Fruit fly (Drosophila melanogaster) whole organism, embryonic: Measurements from ENCODE around the gene CG44158.
A peak's percentile ranks its signal among the peaks of the same experiment; 100 is the strongest.

ENCODE experiments used
- Antp ChIP-seq: fragments of 200-800 bp; sonication (Bioruptor generic); optimal IDR thresholded peaks from 3 replicates; lab custom pipeline; 2016; ENCODE audit warnings: missing biosample characterization, missing genetic modification characterization
- CG10431 ChIP-seq: fragments of 200-800 bp; sonication (Bioruptor generic); optimal IDR thresholded peaks from 3 replicates; lab custom pipeline; 2018; ENCODE audit warnings: missing biosample characterization, mild to moderate bottlenecking, missing genetic modification characterization
- CG11560 ChIP-seq: fragments of 200-800 bp; sonication (Bioruptor generic); IDR thresholded peaks from 3 replicates; pipeline ENCODE4 v1.3.6; 2022; ENCODE audit warnings: missing biosample characterization, missing genetic modification characterization
- CG12071 ChIP-seq: fragments of 200-800 bp; sonication (Bioruptor generic); optimal IDR thresholded peaks from 3 replicates; lab custom pipeline; 2018; ENCODE audit warnings: missing biosample characterization, mild to moderate bottlenecking, missing genetic modification characterization
- CG12219 ChIP-seq: fragments of 200-800 bp; sonication (Bioruptor generic); optimal IDR thresholded peaks from 3 replicates; lab custom pipeline; 2018; ENCODE audit warnings: missing biosample characterization, mild to moderate bottlenecking, missing genetic modification characterization
- CG12299 ChIP-seq: fragments of 200-800 bp; sonication (Bioruptor generic); optimal IDR thresholded peaks from 2 replicates; lab custom pipeline; 2018; ENCODE audit warnings: missing biosample characterization, mild to moderate bottlenecking, missing genetic modification characterization
- CG14667 ChIP-seq: fragments of 200-800 bp; sonication (Bioruptor generic); IDR thresholded peaks from 2 replicates; pipeline ENCODE4 v1.3.6; 2022; ENCODE audit warnings: missing biosample characterization, missing genetic modification characterization
- CG15601 ChIP-seq: fragments of 200-800 bp; sonication (Bioruptor generic); optimal IDR thresholded peaks from 3 replicates; lab custom pipeline; 2019; ENCODE audit warnings: missing biosample characterization, mild to moderate bottlenecking, missing genetic modification characterization, moderate library complexity
- CG16779 ChIP-seq: fragments of 200-800 bp; sonication (Bioruptor generic); IDR thresholded peaks from 2 replicates; pipeline ENCODE4 v1.3.6; 2022; ENCODE audit warnings: missing biosample characterization, missing genetic modification characterization
- CG16813 ChIP-seq: fragments of 200-800 bp; sonication (Bioruptor generic); IDR thresholded peaks from 3 replicates; pipeline ENCODE4 v1.3.6; 2022; ENCODE audit warnings: missing biosample characterization, missing genetic modification characterization; ENCODE audit not compliant: partially characterized antibody
- CG16815 ChIP-seq: fragments of 200-800 bp; sonication (Bioruptor generic); optimal IDR thresholded peaks from 3 replicates; lab custom pipeline; 2017; ENCODE audit warnings: missing biosample characterization, mild to moderate bottlenecking, missing genetic modification characterization
- CG17912 ChIP-seq: fragments of 200-800 bp; sonication (Bioruptor generic); optimal IDR thresholded peaks from 2 replicates; lab custom pipeline; 2018; ENCODE audit warnings: missing biosample characterization, mild to moderate bottlenecking, missing genetic modification characterization
- CG1792 ChIP-seq: fragments of 200-800 bp; sonication (Bioruptor generic); optimal IDR thresholded peaks from 2 replicates; lab custom pipeline; 2016; ENCODE audit warnings: missing biosample characterization, missing genetic modification characterization
- CG18619 ChIP-seq: fragments of 200-800 bp; sonication (Bioruptor generic); optimal IDR thresholded peaks from 3 replicates; lab custom pipeline; 2017; ENCODE audit warnings: missing biosample characterization, mild to moderate bottlenecking, missing genetic modification characterization
- CG31224 ChIP-seq: fragments of 200-800 bp; sonication (Bioruptor generic); IDR thresholded peaks from 2 replicates; pipeline ENCODE4 v1.3.6; 2022; ENCODE audit warnings: missing biosample characterization, missing genetic modification characterization
- CG31388 ChIP-seq: fragments of 200-800 bp; sonication (Bioruptor generic); optimal IDR thresholded peaks from 2 replicates; lab custom pipeline; 2016; ENCODE audit warnings: missing biosample characterization, missing genetic modification characterization
- CG3163 ChIP-seq: fragments of 200-800 bp; sonication (Bioruptor generic); optimal IDR thresholded peaks from 3 replicates; lab custom pipeline; 2016; ENCODE audit warnings: missing biosample characterization, missing genetic modification characterization
- CG34224 ChIP-seq: fragments of 200-800 bp; sonication (Bioruptor generic); IDR thresholded peaks from 3 replicates; pipeline ENCODE4 v1.3.6; 2022; ENCODE audit warnings: missing biosample characterization, missing genetic modification characterization; ENCODE audit not compliant: partially characterized antibody
- CG3838 ChIP-seq: fragments of 200-800 bp; sonication (Bioruptor generic); optimal IDR thresholded peaks from 3 replicates; lab custom pipeline; 2016; ENCODE audit warnings: missing biosample characterization, missing genetic modification characterization
- CG4282 ChIP-seq: fragments of 200-800 bp; sonication (Bioruptor generic); optimal IDR thresholded peaks from 2 replicates; lab custom pipeline; 2016; ENCODE audit warnings: missing biosample characterization, missing genetic modification characterization
- CG4328 ChIP-seq: fragments of 200-800 bp; sonication (Bioruptor generic); optimal IDR thresholded peaks from 3 replicates; lab custom pipeline; 2017; ENCODE audit warnings: missing biosample characterization, missing genetic modification reagents, missing genetic modification characterization
- CG4730 ChIP-seq: fragments of 200-800 bp; sonication (Bioruptor generic); IDR thresholded peaks from 2 replicates; pipeline ENCODE4 v1.3.6; 2022; ENCODE audit warnings: missing biosample characterization, missing genetic modification characterization
- CG5180 ChIP-seq: fragments of 200-800 bp; sonication (Bioruptor generic); optimal IDR thresholded peaks from 3 replicates; lab custom pipeline; 2017; ENCODE audit warnings: missing biosample characterization, missing genetic modification characterization, mild to moderate bottlenecking, moderate library complexity, missing genetic modification reagents
- CG6765 ChIP-seq: fragments of 200-800 bp; sonication (Bioruptor generic); optimal IDR thresholded peaks from 3 replicates; lab custom pipeline; 2017; ENCODE audit warnings: missing biosample characterization, mild to moderate bottlenecking, missing genetic modification characterization
- CG7786 ChIP-seq: fragments of 200-800 bp; sonication (Bioruptor generic); optimal IDR thresholded peaks from 2 replicates; lab custom pipeline; 2016; ENCODE audit warnings: missing biosample characterization, missing genetic modification characterization
- Dad ChIP-seq: fragments of 200-800 bp; sonication (Bioruptor generic); optimal IDR thresholded peaks from 3 replicates; lab custom pipeline; 2016; ENCODE audit warnings: missing biosample characterization, missing genetic modification characterization
- Deaf1 ChIP-seq: fragments of 200-800 bp; optimal IDR thresholded peaks from 3 replicates; lab custom pipeline; 2019; ENCODE audit warnings: missing biosample characterization, mild to moderate bottlenecking, missing genetic modification characterization, moderate library complexity
- ERR ChIP-seq: fragments of 200-800 bp; sonication (Bioruptor generic); optimal IDR thresholded peaks from 2 replicates; lab custom pipeline; 2016; ENCODE audit warnings: missing biosample characterization, missing genetic modification characterization
- GATAe ChIP-seq: fragments of 200-800 bp; sonication (Bioruptor generic); conservative IDR thresholded peaks from 2 replicates; pipeline ENCODE4 v1.3.6; 2022; ENCODE audit warnings: missing biosample characterization, missing genetic modification characterization
- Gsc ChIP-seq: fragments of 200-800 bp; sonication (Bioruptor generic); IDR thresholded peaks from 2 replicates; pipeline ENCODE4 v1.3.6; 2022; ENCODE audit warnings: missing biosample characterization, missing genetic modification characterization
- NFAT ChIP-seq: fragments of 200-800 bp; sonication (Bioruptor generic); IDR thresholded peaks from 2 replicates; pipeline ENCODE4 v1.3.6; 2022; ENCODE audit warnings: missing biosample characterization, missing genetic modification characterization
- Nf-YA ChIP-seq: fragments of 200-800 bp; sonication (Bioruptor generic); IDR thresholded peaks from 2 replicates; pipeline ENCODE4 v1.3.6; 2022; ENCODE audit warnings: missing biosample characterization, missing genetic modification characterization
- PHDP ChIP-seq: fragments of 200-800 bp; sonication (Bioruptor generic); optimal IDR thresholded peaks from 3 replicates; lab custom pipeline; 2018; ENCODE audit warnings: missing biosample characterization, mild to moderate bottlenecking, missing genetic modification characterization, moderate library complexity
- Ravus ChIP-seq: fragments of 200-800 bp; sonication (Bioruptor generic); IDR thresholded peaks from 2 replicates; pipeline ENCODE4 v1.3.6; 2022; ENCODE audit warnings: missing biosample characterization, missing genetic modification characterization
- bcd ChIP-seq: fragments of 200-800 bp; sonication (Bioruptor generic); optimal IDR thresholded peaks from 2 replicates; lab custom pipeline; 2017; ENCODE audit warnings: missing biosample characterization, mild to moderate bottlenecking, missing genetic modification characterization
- cato ChIP-seq: fragments of 200-800 bp; sonication (Bioruptor generic); optimal IDR thresholded peaks from 2 replicates; lab custom pipeline; 2016; ENCODE audit warnings: missing biosample characterization, missing genetic modification characterization, borderline replicate concordance
- dmrt11E ChIP-seq: fragments of 200-800 bp; sonication (Bioruptor generic); optimal IDR thresholded peaks from 3 replicates; lab custom pipeline; 2018; ENCODE audit warnings: missing biosample characterization, mild to moderate bottlenecking, missing genetic modification characterization, moderate library complexity
- ems ChIP-seq: fragments of 200-800 bp; sonication (Bioruptor generic); optimal IDR thresholded peaks from 3 replicates; lab custom pipeline; 2016; ENCODE audit warnings: missing biosample characterization, missing genetic modification characterization
- gfzf ChIP-seq: fragments of 200-800 bp; sonication (Bioruptor generic); optimal IDR thresholded peaks from 2 replicates; lab custom pipeline; 2016; ENCODE audit warnings: missing biosample characterization, mild to moderate bottlenecking, missing genetic modification characterization, moderate library complexity
- hbn ChIP-seq: fragments of 200-800 bp; sonication (Bioruptor generic); IDR thresholded peaks from 2 replicates; pipeline ENCODE4 v1.3.6; 2022; ENCODE audit warnings: missing biosample characterization, missing genetic modification characterization; ENCODE audit not compliant: partially characterized antibody
- inv ChIP-seq: fragments of 200-800 bp; sonication (Bioruptor generic); IDR thresholded peaks from 2 replicates; pipeline ENCODE4 v1.3.6; 2022; ENCODE audit warnings: missing biosample characterization, missing genetic modification characterization; ENCODE audit not compliant: partially characterized antibody
- jigr1 ChIP-seq: fragments of 200-800 bp; sonication (Bioruptor generic); IDR thresholded peaks from 3 replicates; pipeline ENCODE4 v1.3.6; 2022; ENCODE audit warnings: missing biosample characterization, missing genetic modification characterization
- lbe ChIP-seq: fragments of 200-800 bp; sonication (Bioruptor generic); optimal IDR thresholded peaks from 2 replicates; lab custom pipeline; 2016; ENCODE audit warnings: missing biosample characterization, mild to moderate bottlenecking, missing genetic modification characterization
- lola ChIP-seq, 3 experiments: fragments of >200 bp in 2 of 3; fragments of 200-800 bp in 1 of 3; sonication (Bioruptor generic) in 1 of 3; optimal IDR thresholded peaks; 2 replicates each; lab custom pipeline; 2017 to 2019; ENCODE audit warnings: missing biosample characterization in 3 of 3, missing genetic modification characterization in 3 of 3, mild to moderate bottlenecking in 1 of 3, moderate library complexity in 1 of 3
- nau ChIP-seq: fragments of 200-800 bp; sonication (Bioruptor generic); optimal IDR thresholded peaks from 3 replicates; lab custom pipeline; 2017; ENCODE audit warnings: missing biosample characterization, mild to moderate bottlenecking, missing genetic modification characterization, missing genetic modification reagents
- odd ChIP-seq: fragments of 200-800 bp; sonication (Bioruptor generic); optimal IDR thresholded peaks from 2 replicates; lab custom pipeline; 2017; ENCODE audit warnings: missing biosample characterization, mild to moderate bottlenecking, missing genetic modification characterization
- peb ChIP-seq: fragments of 200-800 bp; sonication (Bioruptor generic); IDR thresholded peaks from 2 replicates; pipeline ENCODE4 v1.3.6; 2022; ENCODE audit warnings: missing biosample characterization, missing genetic modification characterization
- sens-2 ChIP-seq: fragments of 200-800 bp; sonication (Bioruptor generic); IDR thresholded peaks from 2 replicates; pipeline ENCODE4 v1.3.6; 2022; ENCODE audit warnings: missing biosample characterization, missing genetic modification characterization
- slou ChIP-seq: fragments of 200-800 bp; sonication (Bioruptor generic); optimal IDR thresholded peaks from 3 replicates; lab custom pipeline; 2016; ENCODE audit warnings: missing biosample characterization, missing genetic modification characterization
- usp ChIP-seq: fragments of >200 bp; optimal IDR thresholded peaks from 2 replicates; lab custom pipeline; 2017; ENCODE audit warnings: missing biosample characterization, missing genetic modification characterization
- zen ChIP-seq: fragments of 200-800 bp; sonication (Bioruptor generic); optimal IDR thresholded peaks from 3 replicates; lab custom pipeline; 2018; ENCODE audit warnings: missing biosample characterization, mild to moderate bottlenecking, missing genetic modification characterization, moderate library complexity
- zf30C ChIP-seq: fragments of 200-800 bp; sonication (Bioruptor generic); optimal IDR thresholded peaks from 3 replicates; lab custom pipeline; 2018; ENCODE audit warnings: missing biosample characterization, mild to moderate bottlenecking, missing genetic modification characterization

The CG44158 gene

DNA sequence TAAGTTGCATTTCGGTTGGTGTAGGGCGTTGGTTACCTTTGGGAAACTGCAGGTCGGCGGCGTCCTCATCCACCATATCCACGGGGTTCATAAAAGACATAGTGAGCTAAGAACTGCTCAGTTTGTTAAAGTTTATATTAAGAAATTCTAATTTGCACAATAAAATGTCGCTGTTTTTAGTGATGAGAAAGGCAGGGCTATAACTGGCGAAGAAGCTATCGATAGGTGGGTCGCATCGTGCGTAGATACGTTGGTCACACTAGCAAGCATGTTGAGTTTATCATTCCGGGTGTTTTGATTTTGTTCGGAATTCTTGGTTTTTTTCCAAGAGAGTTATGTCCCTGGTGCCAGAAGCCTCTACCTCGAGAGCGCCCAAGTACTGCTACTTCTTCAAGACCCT, 46.7 kb downstream of the CG44158 start, which contains the start of the genes Ada2a, Polr2D, Tgs1 and moi (continued):
- no peak for TF ChIP-seq CG11560
- TF ChIP-seq sens-2 = no peak
- TF ChIP-seq slou (GFP tag; lab: Kevin White, UChicago) = no peak
- no peak for TF ChIP-seq CG3163
- TF ChIP-seq gfzf = peak; percentile 60
- TF ChIP-seq dmrt11E (tag; lab: Kevin White, UChicago) = no peak
- no peak for TF ChIP-seq GATAe (GFP tag; lab: Robert Waterston, UW)
- TF ChIP-seq PHDP (tag; lab: Kevin White, UChicago) = no peak
- no peak for TF ChIP-seq Deaf1 (tag; lab: Kevin White, UChicago)
- TF ChIP-seq odd (GFP tag; lab: Kevin White, UChicago) = no peak
- TF ChIP-seq Dad (GFP tag; lab: Kevin White, UChicago) = no peak
- no peak for TF ChIP-seq CG16779 (GFP tag; lab: Robert Waterston, UW)
- no peak for TF ChIP-seq CG31224 (GFP tag; lab: Robert Waterston, UW)
- TF ChIP-seq CG14667 (GFP tag; lab: Robert Waterston, UW) = no peak
- TF ChIP-seq CG6765 (GFP tag; lab: Kevin White, UChicago) = no peak
- no peak for TF ChIP-seq ERR
- TF ChIP-seq CG10431 (GFP tag; lab: Kevin White, UChicago) = no peak
- no peak for TF ChIP-seq Gsc (GFP tag; lab: Robert Waterston, UW)
- no peak for TF ChIP-seq CG31388 (GFP tag; lab: Kevin White, UChicago)
- TF ChIP-seq CG4730 (GFP tag; lab: Robert Waterston, UW) = no peak
- TF ChIP-seq peb (GFP tag; lab: Robert Waterston, UW) = no peak
- no peak for TF ChIP-seq Antp (GFP tag; lab: Kevin White, UChicago)
- peak; percentile 66 for TF ChIP-seq inv
- TF ChIP-seq zf30C (GFP tag; lab: Kevin White, UChicago) = no peak
- TF ChIP-seq cato = no peak
- TF ChIP-seq usp (GFP tag; lab: Kevin White, UChicago) = no peak
- no peak for TF ChIP-seq CG12071 (GFP tag; lab: Kevin White, UChicago)
- TF ChIP-seq CG16813 (GFP tag; lab: Robert Waterston, UW) = peak; percentile 80
- TF ChIP-seq CG12219 (GFP tag; lab: Kevin White, UChicago) = no peak
- no peak for TF ChIP-seq CG12299 (tag; lab: Kevin White, UChicago)
- no peak for TF ChIP-seq CG15601 (tag; lab: Kevin White, UChicago)
- no peak for TF ChIP-seq CG18619 (GFP tag; lab: Kevin White, UChicago)
- TF ChIP-seq CG17912 (GFP tag; lab: Kevin White, UChicago) = no peak
- no peak for TF ChIP-seq lbe (GFP tag; lab: Kevin White, UChicago)
- no peak for TF ChIP-seq zen
- no peak for TF ChIP-seq Nf-YA (GFP tag; lab: Robert Waterston, UW)
- TF ChIP-seq Ravus (GFP tag; lab: Robert Waterston, UW) = no peak
- no peak for TF ChIP-seq lola (GFP tag; optimal IDR thresholded peaks at IDR 0.05; lab: Kevin White, UChicago)
- no peak for TF ChIP-seq CG4282 (GFP tag; lab: Kevin White, UChicago)
- no peak for TF ChIP-seq CG7786 (GFP tag; lab: Kevin White, UChicago)
- TF ChIP-seq jigr1 (GFP tag; lab: Robert Waterston, UW) = no peak
- no peak for TF ChIP-seq CG16815 (GFP tag; lab: Kevin White, UChicago)
- TF ChIP-seq ems (GFP tag; lab: Kevin White, UChicago) = no peak
- no peak for TF ChIP-seq CG5180 (GFP tag; lab: Kevin White, UChicago)
- peak; percentile 85 for TF ChIP-seq CG34224
- no peak for TF ChIP-seq CG4328 (GFP tag; lab: Kevin White, UChicago)
- TF ChIP-seq hbn = peak; percentile 72
- no peak for TF ChIP-seq CG3838 (GFP tag; lab: Kevin White, UChicago)
- TF ChIP-seq CG1792 (GFP tag; lab: Kevin White, UChicago) = no peak
- TF ChIP-seq nau (GFP tag; lab: Kevin White, UChicago) = no peak
- TF ChIP-seq NFAT (GFP tag; lab: Robert Waterston, UW) = no peak
- no peak for TF ChIP-seq bcd (GFP tag; lab: Kevin White, UChicago)
